Fruit fly (Drosophila melanogaster): ENCODE data around the gene beta-Spec.

DNA sequence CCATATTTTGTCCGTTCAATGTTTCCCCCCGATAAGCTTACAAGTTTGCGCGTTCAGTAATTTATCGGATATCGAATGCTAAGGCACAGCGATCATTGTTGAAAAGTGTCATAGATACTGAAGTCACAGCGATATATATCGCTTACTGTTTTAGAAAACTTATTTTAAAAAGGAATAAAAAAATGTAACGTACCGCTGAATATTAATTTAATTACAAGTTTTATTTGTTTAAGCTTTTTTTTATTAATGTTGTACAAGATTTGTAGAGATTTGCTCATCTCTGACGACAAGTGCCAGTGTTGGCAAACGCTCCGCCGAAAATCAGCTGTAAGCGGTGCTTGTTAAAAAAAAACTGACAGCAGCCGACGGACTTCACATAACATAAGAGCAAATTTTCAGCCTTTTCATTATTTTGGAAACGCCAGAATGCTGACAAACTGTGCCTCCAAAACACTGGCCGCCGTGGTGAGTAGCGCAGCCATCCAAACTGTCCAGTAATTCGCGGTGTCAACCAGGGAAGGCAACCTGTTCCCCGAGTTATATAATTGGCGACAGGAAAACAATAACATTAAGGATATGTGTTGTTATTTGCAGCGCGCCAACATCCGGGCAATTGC is 25.1 kb upstream of the beta-Spec start, which contains the start of the genes corolla and ND-24:
- TF ChIP-seq fkh (GFP tag; optimal IDR thresholded peaks at IDR 0.05) (no peak), salr (GFP tag; optimal IDR thresholded peaks at IDR 0.05) (peak in 1 of 2 experiments; percentile 70), Eip75B (GFP tag; optimal IDR thresholded peaks at IDR 0.05) (no peak), CG10669 (GFP tag; optimal IDR thresholded peaks at IDR 0.05) (no peak), CG6163 (GFP tag; IDR thresholded peaks at IDR 0.05) (peak; percentile 80), achi (GFP tag; optimal IDR thresholded peaks at IDR 0.05) (peak; percentile 90), cyc (GFP tag; optimal IDR thresholded peaks at IDR 0.05) (peak; percentile 82), CG1621 (tag; optimal IDR thresholded peaks at IDR 0.05) (no peak), Lpt (GFP tag; optimal IDR thresholded peaks at IDR 0.05) (peak; percentile 52), CG11902 (GFP tag; optimal IDR thresholded peaks at IDR 0.05) (peak; percentile 45), CG34406 (GFP tag; optimal IDR thresholded peaks at IDR 0.05) (peak; percentile 44), CG10631 (GFP tag; optimal IDR thresholded peaks at IDR 0.05) (peak; percentile 85), Gug (GFP tag; IDR thresholded peaks at IDR 0.05) (peak; percentile 73)
